Worm (Caenorhabditis elegans) whole organism, midembryonic: ENCODE measurements around the gene kbp-3.
"Not testable (repeated sequence)": the region's sequence is repeated elsewhere in the genome, so short reads cannot be mapped to it uniquely, and the experiment has no call there.

Source experiments
- flt-1 ChIP-seq: fragments of 200-800 bp; sonication (Bioruptor generic); IDR thresholded peaks from 2 replicates; pipeline ENCODE4 v1.3.6; 2022; ENCODE audit warnings: missing genetic modification characterization, missing compliant biosample characterization
- klf-2 ChIP-seq: fragments of 200-800 bp; sonication (Bioruptor generic); conservative IDR thresholded peaks from 2 replicates; pipeline ENCODE4 v1.3.6; 2022; ENCODE audit warnings: missing genetic modification reagents, missing genetic modification characterization, missing compliant biosample characterization
- ztf-23 ChIP-seq: fragments of 200-800 bp; sonication (Bioruptor generic); IDR thresholded peaks from 2 replicates; pipeline ENCODE4 v1.3.6; 2022; ENCODE audit warnings: missing genetic modification reagents, missing genetic modification characterization, missing compliant biosample characterization
- ztf-29 ChIP-seq: fragments of 200-800 bp; sonication (Bioruptor generic); IDR thresholded peaks from 2 replicates; pipeline ENCODE4 v1.3.6; 2022; ENCODE audit warnings: missing genetic modification reagents, missing genetic modification characterization, missing compliant biosample characterization

The kbp-3 gene

ce11 chrII:14346243-14346642, 43.6 kb downstream of the kbp-3 start, which contains the start of gene Y54G11A.9:
Y54G11A.9 (minus strand) TSS chrII:14346438.
- 0 out of 2 replicates have a peak, but pooled peaks have one; percentile 29 for TF ChIP-seq ztf-23 (GFP tag; lab: Robert Waterston, UW)

ce11 chrII:14344166-14344565, 45.7 kb downstream of the kbp-3 start, which contains the start of gene ddl-3:
ddl-3 (minus strand) TSS chrII:14344454.
- not testable (repeated sequence) for TF ChIP-seq flt-1 (GFP tag; lab: Robert Waterston, UW); klf-2; ztf-29 (GFP tag; lab: Robert Waterston, UW)
